Worm (Caenorhabditis elegans): ENCODE measurements around the gene akt-1.

DNA sequence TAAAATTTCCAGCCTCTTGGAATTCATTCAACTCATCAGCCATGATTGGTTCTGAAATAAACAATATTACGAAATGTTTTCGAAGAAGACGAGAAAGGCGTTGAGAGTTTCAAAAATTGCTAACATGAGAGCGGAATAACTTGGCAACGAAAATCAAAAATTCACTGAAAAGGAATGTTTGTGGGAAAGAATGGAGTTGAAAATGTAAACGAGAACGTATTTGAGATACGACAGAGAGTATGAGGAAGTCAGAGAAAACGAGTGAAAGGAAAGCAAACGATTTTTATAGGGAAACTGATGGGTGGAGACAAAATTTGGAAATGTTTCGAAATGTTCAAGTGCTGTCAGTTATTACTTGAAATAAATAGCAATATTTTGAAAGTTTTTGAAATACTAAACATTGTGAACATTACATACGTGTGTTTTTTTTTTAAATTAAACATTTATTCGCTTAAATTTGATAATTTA lies 6.3 kb downstream of the akt-1 start, which contains the start of gene rop-1:
- TF ChIP-seq unc-62 (GFP tag; optimal IDR thresholded peaks at IDR 0.05 in 1 of 2) (no peak), unc-62 (tag; optimal IDR thresholded peaks at IDR 0.05) (no peak), lin-13 (GFP tag; optimal IDR thresholded peaks at IDR 0.05) (no peak), mep-1 (tag; optimal IDR thresholded peaks at IDR 0.05) (no peak), lsy-2 (tag; optimal IDR thresholded peaks at IDR 0.05) (no peak), ceh-82 (tag; optimal IDR thresholded peaks at IDR 0.05) (no peak), zfp-2 (tag; optimal IDR thresholded peaks at IDR 0.05) (no peak), aha-1 (tag) (no peak), Y75B8A.6 (GFP tag; IDR thresholded peaks at IDR 0.05) (no peak), attf-4 (tag; optimal IDR thresholded peaks at IDR 0.05) (no peak), mxl-2 (GFP tag; conservative IDR thresholded peaks at IDR 0.05) (no peak)

Measured in whole organism, L4 larva.